Worm (Caenorhabditis elegans): Measurements from ENCODE around the gene soc-2.
"Not testable (repeated sequence)": the region's sequence is repeated elsewhere in the genome, so short reads cannot be mapped to it uniquely, and the experiment has no call there.

Gene soc-2

ce11 chrIV:5152391-5152790 lies at the start of gene soc-2:
TSS of gene soc-2 (minus strand) at chrIV:5152491.
- no peak for TF ChIP-seq him-1 (tag; optimal IDR thresholded peaks at IDR 0.05)
- TF ChIP-seq dao-5 (tag; optimal IDR thresholded peaks at IDR 0.05): no peak
- no peak for TF ChIP-seq W03F9.2 (tag; optimal IDR thresholded peaks at IDR 0.05)

- TF ChIP-seq him-1 (tag; optimal IDR thresholded peaks at IDR 0.05): no peak
- TF ChIP-seq dao-5 (tag; optimal IDR thresholded peaks at IDR 0.05): no peak
- TF ChIP-seq W03F9.2 (tag; optimal IDR thresholded peaks at IDR 0.05): no peak
These were observed 48.5 kb upstream of the soc-2 start for ce11 chrIV:5200813-5201212.

- no peak for TF ChIP-seq dao-5 (tag; optimal IDR thresholded peaks at IDR 0.05)
- no peak for TF ChIP-seq W03F9.2 (tag; optimal IDR thresholded peaks at IDR 0.05)
- TF ChIP-seq him-1 (tag; optimal IDR thresholded peaks at IDR 0.05): no peak
These were observed 43.2 kb upstream of the soc-2 start, which contains the start of gene gpa-18 for ce11 chrIV:5195531-5195930. TSS of gene gpa-18 (minus strand) at chrIV:5195631.

ce11 chrIV:5188051-5188450 lies 35.8 kb upstream of the soc-2 start:
- TF ChIP-seq dao-5 (tag; optimal IDR thresholded peaks at IDR 0.05): no peak
- no peak for TF ChIP-seq him-1 (tag; optimal IDR thresholded peaks at IDR 0.05)
- no peak for TF ChIP-seq W03F9.2 (tag; optimal IDR thresholded peaks at IDR 0.05)

- TF ChIP-seq him-1 (tag; optimal IDR thresholded peaks at IDR 0.05): no peak
- no peak for TF ChIP-seq dao-5 (tag; optimal IDR thresholded peaks at IDR 0.05)
- no peak for TF ChIP-seq W03F9.2 (tag; optimal IDR thresholded peaks at IDR 0.05)
These were observed 34.4 kb upstream of the soc-2 start, which contains the start of the genes W03F8.6 and mtrf-1L for ce11 chrIV:5186480-5187205. TSS of gene W03F8.6 (minus strand) at chrIV:5186580. TSS of gene mtrf-1L (plus strand) at chrIV:5187155.

ce11 chrIV:5183755-5184166 lies 31.5 kb upstream of the soc-2 start, which contains the start of gene W03F8.4:
TSS of gene W03F8.4 (plus strand) at chrIV:5184123.
- TF ChIP-seq W03F9.2 (tag; optimal IDR thresholded peaks at IDR 0.05): peak; percentile 93
- no peak for TF ChIP-seq dao-5 (tag; optimal IDR thresholded peaks at IDR 0.05)

- TF ChIP-seq W03F9.2 (tag; optimal IDR thresholded peaks at IDR 0.05) (no peak), dao-5 (tag; optimal IDR thresholded peaks at IDR 0.05) (no peak), him-1 (tag; optimal IDR thresholded peaks at IDR 0.05) (no peak)
These were observed 20.7 kb upstream of the soc-2 start, which contains the start of gene lam-1 for ce11 chrIV:5173032-5173431. TSS of gene lam-1 (plus strand) at chrIV:5173332.

ce11 chrIV:5171994-5172528 lies 19.8 kb upstream of the soc-2 start:
- TF ChIP-seq dao-5 (tag; optimal IDR thresholded peaks at IDR 0.05) (no peak), W03F9.2 (tag; optimal IDR thresholded peaks at IDR 0.05) (no peak), him-1 (tag; optimal IDR thresholded peaks at IDR 0.05) (no peak)

ce11 chrIV:5169335-5169734 lies 17.0 kb upstream of the soc-2 start:
- no peak for TF ChIP-seq dao-5 (tag; optimal IDR thresholded peaks at IDR 0.05)
- TF ChIP-seq W03F9.2 (tag; optimal IDR thresholded peaks at IDR 0.05): no peak
- TF ChIP-seq him-1 (tag; optimal IDR thresholded peaks at IDR 0.05): no peak

- no peak for TF ChIP-seq him-1 (tag; optimal IDR thresholded peaks at IDR 0.05)
These were observed 13.7 kb upstream of the soc-2 start, which contains the start of gene ptp-5.1 for ce11 chrIV:5166030-5166429. TSS of gene ptp-5.1 (plus strand) at chrIV:5166330.

ce11 chrIV:5165626-5166025 lies 13.3 kb upstream of the soc-2 start, which contains the start of gene nspd-6:
TSS of gene nspd-6 (minus strand) at chrIV:5165726.
- TF ChIP-seq dao-5, him-1, W03F9.2 (tag; optimal IDR thresholded peaks at IDR 0.05): not testable (repeated sequence)

- not testable (repeated sequence) for TF ChIP-seq W03F9.2, dao-5, him-1 (tag; optimal IDR thresholded peaks at IDR 0.05)
These were observed 10.7 kb upstream of the soc-2 start, which contains the start of the genes nspd-3 and C24D10.2 for ce11 chrIV:5162941-5163340. TSS of gene nspd-3 (minus strand) at chrIV:5163041. TSS of gene C24D10.2 (plus strand) at chrIV:5163339.

- TF ChIP-seq W03F9.2 (tag; optimal IDR thresholded peaks at IDR 0.05) (peak; percentile 19), dao-5 (tag; optimal IDR thresholded peaks at IDR 0.05) (no peak), him-1 (tag; optimal IDR thresholded peaks at IDR 0.05) (no peak)
These were observed 7.9 kb upstream of the soc-2 start, which contains the start of the genes C24D10.6 and C24D10.4 for ce11 chrIV:5160171-5160570. TSS of gene C24D10.6 (minus strand) at chrIV:5160248. TSS of gene C24D10.4 (plus strand) at chrIV:5160522.

- TF ChIP-seq him-1 (tag; optimal IDR thresholded peaks at IDR 0.05): no peak
- TF ChIP-seq dao-5 (tag; optimal IDR thresholded peaks at IDR 0.05): no peak
- no peak for TF ChIP-seq W03F9.2 (tag; optimal IDR thresholded peaks at IDR 0.05)
These were observed 4.9 kb upstream of the soc-2 start, which contains the start of gene C24D10.49 for ce11 chrIV:5157226-5157625. TSS of gene C24D10.49 (minus strand) at chrIV:5157326.

Measured in whole organism, L4/young adult.